Worm (Caenorhabditis elegans) whole organism, L4 larva: ENCODE data around the gene flp-16.

Source experiments
- F44E2.7 ChIP-seq: fragments of 200-800 bp; sonication (Bioruptor generic); IDR thresholded peaks from 2 replicates; pipeline ENCODE4 v2.1.2; 2022; ENCODE audit warnings: missing genetic modification characterization, missing compliant biosample characterization
- F49E8.2 ChIP-seq: sonication (generic microtip); optimal IDR thresholded peaks from 2 replicates; lab custom pipeline; 2016; ENCODE audit warnings: missing compliant biosample characterization, mild to moderate bottlenecking, missing genetic modification characterization, borderline replicate concordance
- T20F7.1 ChIP-seq: fragments of 200-800 bp; sonication (Bioruptor generic); optimal IDR thresholded peaks from 2 replicates; lab custom pipeline; 2018; ENCODE audit warnings: mild to moderate bottlenecking, missing genetic modification characterization, missing compliant biosample characterization
- Y5F2A.4 ChIP-seq: fragments of 200-800 bp; sonication (Bioruptor generic); optimal IDR thresholded peaks from 2 replicates; lab custom pipeline; 2018; ENCODE audit warnings: mild to moderate bottlenecking, missing genetic modification characterization, missing compliant biosample characterization
- ZK337.2 ChIP-seq: fragments of 200-800 bp; sonication (Bioruptor generic); IDR thresholded peaks from 2 replicates; pipeline ENCODE4 v1.3.6; 2022; ENCODE audit warnings: missing genetic modification reagents, missing genetic modification characterization, missing compliant biosample characterization
- aha-1 ChIP-seq: fragments of 150-350 bp; peaks from one replicate; lab custom pipeline; 2014; ENCODE audit warnings: missing biosample characterization, missing genetic modification characterization
- arid-1 ChIP-seq: fragments of 200-800 bp; sonication (Bioruptor generic); conservative IDR thresholded peaks from 2 replicates; pipeline ENCODE4 v1.3.6; 2022; ENCODE audit warnings: missing genetic modification reagents, missing genetic modification characterization, missing compliant biosample characterization
- ceh-20 ChIP-seq: fragments of 200-800 bp; sonication (Bioruptor generic); IDR thresholded peaks from 2 replicates; pipeline ENCODE4 v1.3.6; 2022; ENCODE audit warnings: missing genetic modification reagents, missing genetic modification characterization, missing compliant biosample characterization
- ceh-44 ChIP-seq: fragments of 200-800 bp; sonication (Bioruptor generic); IDR thresholded peaks from 2 replicates; pipeline ENCODE4 v1.3.6; 2022; ENCODE audit warnings: missing genetic modification reagents, missing genetic modification characterization, missing compliant biosample characterization
- daf-19 ChIP-seq: fragments of 200-800 bp; sonication (Bioruptor generic); conservative IDR thresholded peaks from 2 replicates; pipeline ENCODE4 v1.3.6; 2022; ENCODE audit warnings: missing genetic modification characterization, missing compliant biosample characterization
- daf-8 ChIP-seq: fragments of 200-800 bp; sonication (Bioruptor generic); IDR thresholded peaks from 2 replicates; pipeline ENCODE4 v1.3.6; 2022; ENCODE audit warnings: missing genetic modification characterization, missing compliant biosample characterization
- dmd-8 ChIP-seq: fragments of 200-800 bp; sonication (Bioruptor generic); IDR thresholded peaks from 2 replicates; pipeline ENCODE4 v1.3.6; 2022; ENCODE audit warnings: missing genetic modification characterization, missing compliant biosample characterization
- dmd-9 ChIP-seq: fragments of 200-800 bp; sonication (Bioruptor generic); IDR thresholded peaks from 2 replicates; pipeline ENCODE4 v1.3.6; 2022; ENCODE audit warnings: missing genetic modification reagents, missing genetic modification characterization, missing compliant biosample characterization
- duxl-1 ChIP-seq: sonication (generic microtip); optimal IDR thresholded peaks from 2 replicates; lab custom pipeline; 2016; ENCODE audit warnings: mild to moderate bottlenecking, missing genetic modification characterization, moderate library complexity, missing compliant biosample characterization; ENCODE audit not compliant: poor library complexity
- dve-1 ChIP-seq: sonication (generic microtip); optimal IDR thresholded peaks from 2 replicates; lab custom pipeline; 2017; ENCODE audit warnings: antibody characterized with exemption, mild to moderate bottlenecking, missing genetic modification characterization, missing compliant biosample characterization; ENCODE audit not compliant: insufficient read depth
- hif-1 ChIP-seq, 2 experiments: sonication (generic microtip); optimal IDR thresholded peaks; 2 replicates each; lab custom pipeline; 2016 to 2017; ENCODE audit warnings: missing compliant biosample characterization in 2 of 2, missing genetic modification characterization in 2 of 2, missing genetic modification reagents in 2 of 2, missing genotype in 2 of 2, mild to moderate bottlenecking in 1 of 2
- hlh-11 ChIP-seq: fragments of 200-800 bp; sonication (Bioruptor generic); optimal IDR thresholded peaks from 2 replicates; lab custom pipeline; 2018; ENCODE audit warnings: mild to moderate bottlenecking, missing genetic modification characterization, missing compliant biosample characterization
- hlh-30 ChIP-seq: sonication (generic microtip); optimal IDR thresholded peaks from 2 replicates; lab custom pipeline; 2017; ENCODE audit warnings: antibody characterized with exemption, mild to moderate bottlenecking, missing genetic modification characterization, missing compliant biosample characterization; ENCODE audit not compliant: insufficient read depth
- jun-1 ChIP-seq: fragments of 150-350 bp; optimal IDR thresholded peaks from 2 replicates; lab custom pipeline; 2014; ENCODE audit warnings: missing biosample characterization, missing genetic modification reagents, missing genetic modification characterization
- lin-15B ChIP-seq: fragments of 150-350 bp; sonication (generic microtip); optimal IDR thresholded peaks from 3 replicates; lab custom pipeline; 2014; ENCODE audit warnings: missing biosample characterization, missing genetic modification characterization
- mdl-1 ChIP-seq, 2 experiments: fragments of 150-350 bp in 1 of 2; sonication (generic microtip) in 1 of 2; optimal IDR thresholded peaks; 2 replicates each; lab custom pipeline; 2014 to 2017; ENCODE audit warnings: missing biosample characterization in 2 of 2, missing genetic modification characterization in 2 of 2
- mep-1 ChIP-seq: fragments of 150-350 bp; sonication (generic microtip); optimal IDR thresholded peaks from 3 replicates; lab custom pipeline; 2014; ENCODE audit warnings: missing biosample characterization, missing genetic modification characterization
- nhr-10 ChIP-seq: fragments of 150-350 bp; optimal IDR thresholded peaks from 2 replicates; lab custom pipeline; 2014; ENCODE audit warnings: missing biosample characterization, missing genetic modification characterization
- nhr-11 ChIP-seq: fragments of 150-350 bp; optimal IDR thresholded peaks from 2 replicates; lab custom pipeline; 2014; ENCODE audit warnings: missing biosample characterization, missing genetic modification characterization
- nhr-42 ChIP-seq: fragments of 200-800 bp; sonication (Bioruptor generic); IDR thresholded peaks from 2 replicates; pipeline ENCODE4 v1.3.6; 2022; ENCODE audit warnings: missing genetic modification characterization, missing compliant biosample characterization
- nhr-77 ChIP-seq: fragments of 150-350 bp; optimal IDR thresholded peaks from 2 replicates; lab custom pipeline; 2014; ENCODE audit warnings: missing biosample characterization, missing genetic modification characterization
- set-16 ChIP-seq: fragments of 200-800 bp; sonication (Bioruptor generic); IDR thresholded peaks from 2 replicates; pipeline ENCODE4 v1.3.6; 2022; ENCODE audit warnings: missing genetic modification reagents, missing genetic modification characterization, missing compliant biosample characterization
- skn-1 ChIP-seq: fragments of 150-350 bp; optimal IDR thresholded peaks from 2 replicates; lab custom pipeline; 2014; ENCODE audit warnings: missing biosample characterization, missing genetic modification characterization
- snpc-1.2 ChIP-seq: fragments of 200-800 bp; sonication (Bioruptor generic); IDR thresholded peaks from 2 replicates; pipeline ENCODE4 v1.3.6; 2022; ENCODE audit warnings: missing genetic modification reagents, missing genetic modification characterization, missing compliant biosample characterization
- spr-1 ChIP-seq: sonication (generic microtip); optimal IDR thresholded peaks from 2 replicates; lab custom pipeline; 2016; ENCODE audit warnings: mild to moderate bottlenecking, missing genetic modification characterization, missing compliant biosample characterization
- tag-97 ChIP-seq: fragments of 200-800 bp; sonication (Bioruptor generic); IDR thresholded peaks from 2 replicates; pipeline ENCODE4 v1.3.6; 2022; ENCODE audit warnings: missing genetic modification characterization, missing compliant biosample characterization
- unc-39 ChIP-seq: sonication (generic microtip); optimal IDR thresholded peaks from 2 replicates; lab custom pipeline; 2017; ENCODE audit warnings: missing biosample characterization, missing genetic modification characterization
- unc-62 ChIP-seq, 3 experiments: fragments of 150-350 bp in 1 of 3; sonication (generic microtip); optimal IDR thresholded peaks in 2 of 3; peaks in 1 of 3; 1 replicate in 1 of 3; 2 replicates in 2 of 3; lab custom pipeline; 2014 to 2017; ENCODE audit warnings: missing biosample characterization in 3 of 3, missing genetic modification characterization in 3 of 3, missing genetic modification reagents in 3 of 3, missing genotype in 1 of 3
- zag-1 ChIP-seq: fragments of 150-350 bp; optimal IDR thresholded peaks from 2 replicates; lab custom pipeline; 2014; ENCODE audit warnings: missing biosample characterization, missing genetic modification characterization
- ztf-7 ChIP-seq: fragments of 150-350 bp; optimal IDR thresholded peaks from 2 replicates; lab custom pipeline; 2014; ENCODE audit warnings: missing biosample characterization, missing genetic modification characterization

Gene flp-16

DNA sequence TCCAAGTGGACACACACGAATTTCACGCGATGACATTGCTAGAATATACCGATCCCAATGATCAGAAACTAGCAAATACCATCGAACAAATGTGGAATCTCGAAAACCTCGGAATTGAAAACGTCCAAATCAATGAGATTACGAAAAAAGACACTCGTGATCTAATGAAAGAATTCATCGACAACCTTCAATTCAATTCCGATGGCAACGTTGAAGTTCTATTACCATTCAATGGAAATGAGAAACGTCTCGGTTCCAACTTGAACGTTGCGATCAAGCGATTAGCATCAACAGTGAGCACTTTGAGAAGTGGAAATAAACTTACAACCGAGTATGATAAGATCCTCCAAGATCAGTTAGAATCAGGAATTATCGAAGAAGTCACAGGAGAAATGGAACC lies 20.2 kb downstream of the flp-16 start:
- no peak for TF ChIP-seq spr-1 (tag; lab: Kevin White, UChicago)
- TF ChIP-seq unc-62 (GFP tag; optimal IDR thresholded peaks at IDR 0.05 in 1 of 2; lab: Kevin White, UChicago): peak in 1 of 2 experiments; percentile 93
- TF ChIP-seq unc-62 (tag; optimal IDR thresholded peaks at IDR 0.05; lab: Kevin White, UChicago): no peak

DNA sequence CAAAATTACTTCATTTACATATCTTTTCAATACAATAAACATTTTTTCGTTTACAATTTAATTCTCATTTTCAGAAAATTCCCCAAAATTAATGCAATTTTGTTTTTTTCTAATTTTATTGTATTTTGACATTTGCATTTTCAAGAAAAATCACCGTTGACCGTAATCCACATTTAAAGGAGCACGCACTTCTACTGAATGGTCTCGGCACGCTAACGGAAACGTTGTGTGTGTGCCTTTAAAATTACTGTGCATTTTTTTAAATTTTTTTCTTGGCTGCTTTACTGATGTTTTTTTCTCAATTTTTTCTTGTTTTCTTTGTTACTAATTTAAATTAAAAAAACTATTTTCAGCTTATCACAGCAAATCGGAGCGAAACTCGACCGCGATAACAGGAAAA lies 25.4 kb downstream of the flp-16 start:
- TF ChIP-seq dmd-9 (GFP tag; lab: Robert Waterston, UW): no peak
- TF ChIP-seq F49E8.2 (tag; lab: Kevin White, UChicago): peak; percentile 34

DNA sequence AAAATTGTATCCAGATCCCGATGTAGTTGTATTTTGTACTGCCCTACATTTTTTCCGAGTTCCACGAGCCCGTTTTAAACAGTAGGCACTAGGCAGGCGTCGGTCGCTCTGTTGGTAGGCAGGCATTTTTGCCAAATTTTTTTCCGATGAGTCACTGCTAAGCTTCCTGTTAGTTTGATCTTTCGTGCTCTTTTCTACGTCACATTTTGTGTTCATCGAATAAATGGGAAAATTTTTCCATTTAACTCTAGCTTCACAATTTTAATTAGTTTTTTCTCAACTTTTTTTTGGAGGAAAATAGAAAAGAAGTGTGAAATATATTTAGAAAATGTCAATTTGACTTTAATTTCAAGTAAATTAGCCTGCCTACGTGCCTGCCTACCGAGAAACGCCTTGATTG lies 32.2 kb downstream of the flp-16 start:
- TF ChIP-seq nhr-77 (no peak), nhr-42 (GFP tag; lab: Robert Waterston, UW) (no peak), unc-62 (GFP tag; optimal IDR thresholded peaks at IDR 0.05 in 1 of 2; lab: Kevin White, UChicago) (peak in 1 of 2 experiments; percentile 91), unc-62 (tag; optimal IDR thresholded peaks at IDR 0.05; lab: Kevin White, UChicago) (no peak)

DNA sequence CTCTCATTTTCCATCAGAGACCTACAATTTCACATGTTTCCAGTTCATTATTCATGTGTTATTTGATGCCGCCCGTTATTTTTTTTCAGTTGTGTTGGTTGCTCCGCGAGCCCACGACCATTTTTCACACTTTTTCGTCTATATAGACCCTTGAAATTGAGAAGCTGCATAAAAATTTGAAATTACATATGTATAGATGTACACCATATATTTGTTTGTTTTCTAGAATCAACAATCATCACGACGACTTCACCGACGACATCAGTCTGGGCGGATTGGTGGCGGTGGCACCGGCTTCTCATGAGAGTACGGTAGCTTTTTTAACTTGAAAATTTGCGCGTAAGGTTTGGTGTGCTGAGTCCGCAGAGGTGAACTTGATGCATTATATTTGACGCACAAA lies 35.7 kb downstream of the flp-16 start, which contains the start of gene Y48C3A.5:
Y48C3A.5 (plus strand) TSS at position 301 of the 400 bp plus-strand sequence.
- TF ChIP-seq unc-62 (GFP tag; optimal IDR thresholded peaks at IDR 0.05 in 1 of 2; lab: Kevin White, UChicago): peak in 1 of 2 experiments; percentile 38
- no peak for TF ChIP-seq unc-62 (tag; optimal IDR thresholded peaks at IDR 0.05; lab: Kevin White, UChicago)
- TF ChIP-seq tag-97 (GFP tag; lab: Robert Waterston, UW): no peak

DNA sequence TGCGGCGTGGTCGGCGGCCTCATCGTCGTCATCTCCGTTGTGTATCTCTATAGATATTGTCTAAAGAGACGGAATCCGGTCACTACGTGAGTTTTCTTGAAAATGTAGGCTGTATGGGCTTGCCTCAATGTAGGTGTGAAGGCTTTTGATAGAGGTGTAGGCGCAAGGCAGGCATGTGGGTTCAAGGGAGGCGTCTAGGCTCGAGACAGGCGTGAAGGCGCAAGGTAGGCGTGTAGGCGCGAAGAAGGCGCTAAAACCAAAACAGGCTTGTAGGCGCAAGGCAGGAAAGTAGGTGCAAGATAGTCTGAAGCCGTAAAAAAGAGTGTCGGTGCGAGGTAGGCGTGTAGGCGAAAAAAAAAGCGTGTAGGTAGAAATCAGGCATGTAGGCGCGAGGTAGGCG lies 43.1 kb downstream of the flp-16 start:
- TF ChIP-seq nhr-77 (no peak), unc-62 (GFP tag; optimal IDR thresholded peaks at IDR 0.05 in 1 of 2; lab: Kevin White, UChicago) (peak in 1 of 2 experiments; percentile 91), unc-62 (tag; optimal IDR thresholded peaks at IDR 0.05; lab: Kevin White, UChicago) (no peak)

DNA sequence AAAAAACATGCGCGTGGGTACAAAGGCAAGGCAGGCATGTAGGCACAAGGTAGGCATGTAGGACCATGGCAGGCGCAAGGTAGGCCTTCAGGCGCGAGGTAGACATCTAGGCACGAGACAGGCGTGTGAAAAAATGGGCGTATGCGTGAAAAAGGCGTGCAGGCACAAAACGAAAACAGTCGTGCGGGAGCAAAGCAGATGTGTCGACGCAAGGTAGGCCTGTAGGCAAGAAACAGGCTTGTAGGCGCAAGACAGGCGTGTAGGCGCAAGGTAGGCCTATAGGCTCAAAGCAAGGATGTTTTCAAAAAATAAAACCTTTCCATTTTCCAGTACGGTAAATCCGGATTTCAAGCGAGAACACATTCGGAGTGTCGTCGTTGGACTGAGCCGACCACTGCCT lies 43.6 kb downstream of the flp-16 start:
- TF ChIP-seq nhr-77: no peak
- TF ChIP-seq ZK337.2: 0 out of 2 replicates have a peak, but pooled peaks have one; percentile 21
- TF ChIP-seq aha-1 (tag; lab: Kevin White, UChicago): peak; percentile 93
- TF ChIP-seq, all 104 proteins: peak for 2

DNA sequence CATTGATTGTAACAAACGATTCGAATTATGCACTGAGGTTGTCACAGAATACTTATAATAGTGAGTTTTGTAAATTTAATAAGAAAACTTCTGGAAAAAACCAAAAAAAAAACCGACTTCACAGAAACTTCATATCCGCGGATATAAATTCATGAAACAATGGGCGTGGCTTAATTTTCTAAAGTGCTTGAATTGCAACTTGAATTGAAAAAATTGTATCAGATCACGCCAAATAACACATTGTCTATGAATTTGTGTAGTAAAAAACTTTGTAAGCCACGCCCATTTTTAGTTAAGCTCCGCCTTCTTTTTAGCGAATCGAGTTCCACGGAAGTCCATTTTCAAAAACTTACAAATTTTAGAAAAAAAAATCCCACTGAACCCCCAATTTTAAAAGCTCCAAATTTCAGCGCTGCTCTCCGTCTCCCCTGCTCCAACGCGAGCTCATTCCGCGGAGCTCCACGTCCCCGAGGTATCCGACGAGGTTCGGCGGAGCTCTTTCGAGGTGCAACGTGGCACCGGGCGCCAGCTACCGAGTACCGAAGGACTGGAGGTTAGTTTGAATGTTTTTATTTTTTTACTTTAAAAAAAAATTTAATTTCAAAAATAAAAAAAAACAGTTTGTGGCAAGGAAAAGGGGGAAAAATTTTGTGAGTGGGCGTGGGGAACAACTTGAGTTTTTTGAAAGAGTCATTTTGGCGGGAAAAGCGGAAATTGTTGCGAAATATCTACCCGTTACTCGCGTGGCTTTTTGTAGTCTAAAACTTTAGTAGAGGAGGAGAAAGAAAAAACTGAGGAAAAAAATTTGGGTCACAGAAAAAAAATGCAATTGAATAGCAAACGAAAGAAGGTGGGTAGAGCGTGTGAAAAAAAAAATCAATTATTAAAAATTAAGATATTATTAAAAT lies 44.4 kb downstream of the flp-16 start:
- TF ChIP-seq ztf-7 (tag; lab: Kevin White, UChicago): no peak
- TF ChIP-seq Y5F2A.4 (GFP tag; lab: Kevin White, UChicago): no peak
- peak; percentile 8 for TF ChIP-seq hlh-11
- no peak for TF ChIP-seq dve-1 (tag; lab: Kevin White, UChicago)
- TF ChIP-seq nhr-11 (tag; lab: Kevin White, UChicago): no peak
- no peak for TF ChIP-seq skn-1 (tag; lab: Kevin White, UChicago)
- TF ChIP-seq mep-1 (tag; lab: Kevin White, UChicago): peak; percentile 8
- TF ChIP-seq mdl-1 (tag; optimal IDR thresholded peaks at IDR 0.05; lab: Kevin White, UChicago): no peak
- no peak for TF ChIP-seq jun-1 (tag; lab: Kevin White, UChicago)
- no peak for TF ChIP-seq dmd-8 (GFP tag; lab: Robert Waterston, UW)
- TF ChIP-seq aha-1 (tag; lab: Kevin White, UChicago): no peak
- peak; percentile 30 for TF ChIP-seq duxl-1
- TF ChIP-seq daf-19 (GFP tag; lab: Robert Waterston, UW): no peak
- no peak for TF ChIP-seq daf-8 (GFP tag; lab: Robert Waterston, UW)
- TF ChIP-seq ceh-20 (GFP tag; lab: Robert Waterston, UW): no peak
- no peak for TF ChIP-seq ceh-44 (GFP tag; lab: Robert Waterston, UW)
- TF ChIP-seq nhr-10 (tag; lab: Kevin White, UChicago): no peak
- peak; percentile 26 for TF ChIP-seq hlh-30 (tag; lab: Kevin White, UChicago)
- TF ChIP-seq zag-1: no peak
- TF ChIP-seq arid-1 (GFP tag; lab: Robert Waterston, UW): no peak
- TF ChIP-seq F44E2.7 (GFP tag; lab: Robert Waterston, UW): no peak
- TF ChIP-seq snpc-1.2 (GFP tag; lab: Robert Waterston, UW): no peak
- TF ChIP-seq T20F7.1: no peak
- TF ChIP-seq hif-1 (tag; optimal IDR thresholded peaks at IDR 0.05; lab: Kevin White, UChicago): peak in 1 of 2 experiments; percentile 23
- peak; percentile 94 for TF ChIP-seq set-16 (GFP tag; lab: Robert Waterston, UW)
- no peak for TF ChIP-seq lin-15B
- no peak for TF ChIP-seq unc-39 (tag; lab: Kevin White, UChicago)
